Worm (Caenorhabditis elegans) whole organism, L1 larva: Measurements from ENCODE around the gene bcas-2.

ENCODE experiments used
- C16A3.4 ChIP-seq: fragments of 150-350 bp; optimal IDR thresholded peaks from 2 replicates; lab custom pipeline; 2014; ENCODE audit warnings: missing biosample characterization, missing genetic modification characterization
- efl-1 ChIP-seq, 4 experiments: fragments of 150-350 bp; optimal IDR thresholded peaks in 3 of 4; peaks in 1 of 4; 1 replicate in 1 of 4; 2 replicates in 3 of 4; lab custom pipeline; 2014; ENCODE audit warnings: missing biosample characterization in 2 of 4, missing genetic modification characterization in 2 of 4, missing genetic modification reagents in 2 of 4
- fos-1 ChIP-seq: fragments of 150-350 bp; optimal IDR thresholded peaks from 2 replicates; lab custom pipeline; 2014; ENCODE audit warnings: missing biosample characterization, missing genetic modification characterization
- nhr-12 ChIP-seq: sonication (generic microtip); optimal IDR thresholded peaks from 2 replicates; lab custom pipeline; 2017; ENCODE audit warnings: missing biosample characterization, missing genetic modification characterization

bcas-2 gene

ce11 chrIII:6195718-6196117, 49.9 kb downstream of the bcas-2 start:
- no peak for TF ChIP-seq nhr-12 (tag; lab: Kevin White, UChicago)
- no peak for TF ChIP-seq C16A3.4 (tag; lab: Kevin White, UChicago)
- TF ChIP-seq efl-1 (optimal IDR thresholded peaks at IDR 0.05; lab: Kevin White, UChicago), result no peak
- peak in 1 of 2 experiments; percentile 63 for TF ChIP-seq efl-1 (GFP tag; optimal IDR thresholded peaks at IDR 0.05 in 1 of 2; lab: Kevin White, UChicago)
- TF ChIP-seq fos-1, result no peak
